Fruit fly (Drosophila melanogaster) whole organism, embryonic: ENCODE data around the gene CG14410.

ENCODE experiments used
- ATbp ChIP-seq: fragments of 200-800 bp; sonication (Bioruptor generic); optimal IDR thresholded peaks from 2 replicates; lab custom pipeline; 2017; ENCODE audit warnings: missing biosample characterization, mild to moderate bottlenecking, missing genetic modification characterization, missing genetic modification reagents
- CG10147 ChIP-seq: fragments of 200-800 bp; sonication (Bioruptor generic); optimal IDR thresholded peaks from 2 replicates; lab custom pipeline; 2019; ENCODE audit warnings: missing biosample characterization, mild to moderate bottlenecking, missing genetic modification characterization, moderate library complexity
- CG11560 ChIP-seq: fragments of 200-800 bp; sonication (Bioruptor generic); IDR thresholded peaks from 3 replicates; pipeline ENCODE4 v1.3.6; 2022; ENCODE audit warnings: missing biosample characterization, missing genetic modification characterization
- CG13123 ChIP-seq: fragments of 200-800 bp; sonication (Bioruptor generic); optimal IDR thresholded peaks from 2 replicates; lab custom pipeline; 2016; ENCODE audit warnings: missing biosample characterization, missing genetic modification characterization
- CG13775 ChIP-seq: fragments of 200-800 bp; sonication (Bioruptor generic); optimal IDR thresholded peaks from 3 replicates; lab custom pipeline; 2017; ENCODE audit warnings: missing biosample characterization, mild to moderate bottlenecking, missing genetic modification characterization
- CG1602 ChIP-seq: fragments of 200-800 bp; sonication (Bioruptor generic); optimal IDR thresholded peaks from 3 replicates; lab custom pipeline; 2016; ENCODE audit warnings: missing biosample characterization, missing genetic modification characterization
- CG18262 ChIP-seq: fragments of 200-800 bp; optimal IDR thresholded peaks from 3 replicates; lab custom pipeline; 2019; ENCODE audit warnings: missing biosample characterization, mild to moderate bottlenecking, missing genetic modification characterization, moderate library complexity
- CG18476 ChIP-seq: fragments of 200-800 bp; sonication (Bioruptor generic); optimal IDR thresholded peaks from 2 replicates; lab custom pipeline; 2016; ENCODE audit warnings: missing biosample characterization, mild to moderate bottlenecking, missing genetic modification characterization
- CG18619 ChIP-seq: fragments of 200-800 bp; sonication (Bioruptor generic); optimal IDR thresholded peaks from 3 replicates; lab custom pipeline; 2017; ENCODE audit warnings: missing biosample characterization, mild to moderate bottlenecking, missing genetic modification characterization
- CG2116 ChIP-seq: fragments of 200-800 bp; sonication (Bioruptor generic); optimal IDR thresholded peaks from 3 replicates; lab custom pipeline; 2018; ENCODE audit warnings: missing biosample characterization, mild to moderate bottlenecking, missing genetic modification characterization
- CG2199 ChIP-seq: fragments of 200-800 bp; sonication (Bioruptor generic); IDR thresholded peaks from 3 replicates; pipeline ENCODE4 v1.3.6; 2022; ENCODE audit warnings: missing biosample characterization, missing genetic modification characterization
- CG32532 ChIP-seq: fragments of 200-800 bp; sonication (Bioruptor generic); IDR thresholded peaks from 2 replicates; pipeline ENCODE4 v1.3.6; 2022; ENCODE audit warnings: missing biosample characterization, missing genetic modification characterization
- CG5245 ChIP-seq: fragments of 200-800 bp; sonication (Bioruptor generic); optimal IDR thresholded peaks from 3 replicates; lab custom pipeline; 2016; ENCODE audit warnings: missing biosample characterization, missing genetic modification characterization
- CG6813 ChIP-seq: fragments of 200-800 bp; sonication (Bioruptor generic); optimal IDR thresholded peaks from 2 replicates; lab custom pipeline; 2017; ENCODE audit warnings: missing biosample characterization, missing genetic modification characterization, mild to moderate bottlenecking, moderate library complexity, missing genetic modification reagents
- CG6854 ChIP-seq: fragments of 200-800 bp; sonication (Bioruptor generic); optimal IDR thresholded peaks from 3 replicates; lab custom pipeline; 2017; ENCODE audit warnings: missing biosample characterization, mild to moderate bottlenecking, missing genetic modification characterization
- CG8944 ChIP-seq: fragments of 200-800 bp; sonication (Bioruptor generic); optimal IDR thresholded peaks from 3 replicates; lab custom pipeline; 2016; ENCODE audit warnings: missing biosample characterization, missing genetic modification characterization
- CG9609 ChIP-seq: fragments of 200-800 bp; sonication (Bioruptor generic); optimal IDR thresholded peaks from 3 replicates; lab custom pipeline; 2016; ENCODE audit warnings: missing biosample characterization, missing genetic modification characterization
- D19B ChIP-seq: fragments of 200-800 bp; sonication (Bioruptor generic); optimal IDR thresholded peaks from 2 replicates; lab custom pipeline; 2017; ENCODE audit warnings: missing biosample characterization, mild to moderate bottlenecking, missing genetic modification characterization
- Dll ChIP-seq: fragments of 200-800 bp; sonication (Bioruptor generic); IDR thresholded peaks from 4 replicates; pipeline ENCODE4 v1.3.6; 2022; ENCODE audit warnings: missing biosample characterization, missing genetic modification characterization; ENCODE audit not compliant: partially characterized antibody
- E2f2 ChIP-seq: fragments of 200-800 bp; sonication (Bioruptor generic); IDR thresholded peaks from 2 replicates; pipeline ENCODE4 v1.3.6; 2022; ENCODE audit warnings: missing biosample characterization, missing genetic modification characterization
- Gug ChIP-seq: fragments of 200-800 bp; sonication (Bioruptor generic); IDR thresholded peaks from 4 replicates; pipeline ENCODE4 v1.3.6; 2022; ENCODE audit warnings: missing biosample characterization, missing genetic modification characterization
- HmgD ChIP-seq: fragments of 200-800 bp; sonication (Bioruptor generic); optimal IDR thresholded peaks from 3 replicates; lab custom pipeline; 2016; ENCODE audit warnings: missing biosample characterization, missing genetic modification characterization
- Hmx ChIP-seq: fragments of 200-800 bp; sonication (Bioruptor generic); optimal IDR thresholded peaks from 2 replicates; lab custom pipeline; 2016; ENCODE audit warnings: missing biosample characterization, missing genetic modification characterization
- Lhr ChIP-seq: fragments of 200-800 bp; sonication (Bioruptor generic); optimal IDR thresholded peaks from 3 replicates; lab custom pipeline; 2017; ENCODE audit warnings: mild to moderate bottlenecking, missing biosample characterization, missing genetic modification reagents, missing genetic modification characterization
- Max ChIP-seq: fragments of 200-800 bp; sonication (Bioruptor generic); optimal IDR thresholded peaks from 2 replicates; lab custom pipeline; 2016; ENCODE audit warnings: missing biosample characterization, mild to moderate bottlenecking, missing genetic modification characterization
- Mrtf ChIP-seq: fragments of 200-800 bp; sonication (Bioruptor generic); IDR thresholded peaks from 3 replicates; pipeline ENCODE4 v1.3.6; 2022; ENCODE audit warnings: missing biosample characterization, missing genetic modification characterization
- Myb ChIP-seq: fragments of 200-800 bp; sonication (Bioruptor generic); optimal IDR thresholded peaks from 2 replicates; lab custom pipeline; 2016; ENCODE audit warnings: missing biosample characterization, missing genetic modification characterization
- Opbp ChIP-seq: fragments of 200-800 bp; sonication (Bioruptor generic); IDR thresholded peaks from 3 replicates; pipeline ENCODE4 v1.3.6; 2022; ENCODE audit warnings: missing biosample characterization, missing genetic modification characterization; ENCODE audit not compliant: partially characterized antibody
- Ravus ChIP-seq: fragments of 200-800 bp; sonication (Bioruptor generic); IDR thresholded peaks from 2 replicates; pipeline ENCODE4 v1.3.6; 2022; ENCODE audit warnings: missing biosample characterization, missing genetic modification characterization
- ap ChIP-seq: fragments of 200-800 bp; sonication (Bioruptor generic); IDR thresholded peaks from 2 replicates; pipeline ENCODE4 v1.3.6; 2022; ENCODE audit warnings: missing biosample characterization, missing genetic modification characterization
- ase ChIP-seq: fragments of 200-800 bp; sonication (Bioruptor generic); IDR thresholded peaks from 3 replicates; pipeline ENCODE4 v1.3.6; 2022; ENCODE audit warnings: missing biosample characterization, missing genetic modification characterization
- bigmax ChIP-seq: fragments of 200-800 bp; sonication (Bioruptor generic); optimal IDR thresholded peaks from 2 replicates; lab custom pipeline; 2018; ENCODE audit warnings: missing biosample characterization, mild to moderate bottlenecking, missing genetic modification characterization
- fu2 ChIP-seq: fragments of 200-800 bp; sonication (Bioruptor generic); optimal IDR thresholded peaks from 2 replicates; lab custom pipeline; 2016; ENCODE audit warnings: missing biosample characterization, missing genetic modification characterization
- gcm ChIP-seq: fragments of 200-800 bp; sonication (Bioruptor generic); optimal IDR thresholded peaks from 2 replicates; lab custom pipeline; 2019; ENCODE audit warnings: missing biosample characterization, mild to moderate bottlenecking, missing genetic modification characterization, moderate library complexity
- ham ChIP-seq: fragments of 200-800 bp; sonication (Bioruptor generic); IDR thresholded peaks from 2 replicates; pipeline ENCODE4 v1.3.6; 2022; ENCODE audit warnings: missing biosample characterization, missing genetic modification characterization
- kni ChIP-seq: fragments of 200-800 bp; sonication (Bioruptor generic); optimal IDR thresholded peaks from 3 replicates; lab custom pipeline; 2017; ENCODE audit warnings: mild to moderate bottlenecking, missing biosample characterization, missing genetic modification reagents, missing genetic modification characterization
- nau ChIP-seq: fragments of 200-800 bp; sonication (Bioruptor generic); optimal IDR thresholded peaks from 3 replicates; lab custom pipeline; 2017; ENCODE audit warnings: missing biosample characterization, mild to moderate bottlenecking, missing genetic modification characterization, missing genetic modification reagents
- oc ChIP-seq: fragments of 200-800 bp; sonication (Bioruptor generic); optimal IDR thresholded peaks from 2 replicates; lab custom pipeline; 2018; ENCODE audit warnings: missing biosample characterization, mild to moderate bottlenecking, missing genetic modification characterization, moderate library complexity
- pan ChIP-seq, 4 experiments: fragments of >200 bp in 3 of 4; fragments of 200-800 bp in 1 of 4; sonication (Bioruptor generic) in 1 of 4; optimal IDR thresholded peaks in 3 of 4; IDR thresholded peaks in 1 of 4; 2 replicates each; pipeline versions ENCODE4 v1.3.6 to Lab custom; 2017 to 2022; ENCODE audit warnings: missing biosample characterization in 2 of 4, missing genetic modification characterization in 2 of 4, mixed read lengths in 1 of 4
- ro ChIP-seq: fragments of 200-800 bp; sonication (Bioruptor generic); IDR thresholded peaks from 2 replicates; pipeline ENCODE4 v1.3.6; 2022; ENCODE audit warnings: missing biosample characterization, missing genetic modification characterization
- run ChIP-seq: fragments of 200-800 bp; sonication (Bioruptor generic); optimal IDR thresholded peaks from 3 replicates; lab custom pipeline; 2018; ENCODE audit warnings: missing biosample characterization, mild to moderate bottlenecking, missing genetic modification characterization
- salm ChIP-seq: fragments of 200-800 bp; sonication (Bioruptor generic); optimal IDR thresholded peaks from 2 replicates; lab custom pipeline; 2018; ENCODE audit warnings: missing biosample characterization, mild to moderate bottlenecking, missing genetic modification characterization
- scrt ChIP-seq: fragments of 200-800 bp; sonication (Bioruptor generic); optimal IDR thresholded peaks from 2 replicates; lab custom pipeline; 2018; ENCODE audit warnings: missing biosample characterization, mild to moderate bottlenecking, missing genetic modification characterization, moderate library complexity
- shn ChIP-seq: fragments of 200-800 bp; sonication (Bioruptor generic); optimal IDR thresholded peaks from 3 replicates; lab custom pipeline; 2016; ENCODE audit warnings: missing biosample characterization, missing genetic modification characterization
- slou ChIP-seq: fragments of 200-800 bp; sonication (Bioruptor generic); optimal IDR thresholded peaks from 3 replicates; lab custom pipeline; 2016; ENCODE audit warnings: missing biosample characterization, missing genetic modification characterization
- sna ChIP-seq: fragments of 200-800 bp; sonication (Bioruptor generic); IDR thresholded peaks from 2 replicates; pipeline ENCODE4 v1.3.6; 2022; ENCODE audit warnings: missing biosample characterization, missing genetic modification characterization; ENCODE audit not compliant: partially characterized antibody
- stc ChIP-seq: fragments of 200-800 bp; sonication (Bioruptor generic); IDR thresholded peaks from 2 replicates; pipeline ENCODE4 v1.3.6; 2022; ENCODE audit warnings: missing biosample characterization, missing genetic modification characterization
- tll ChIP-seq, 2 experiments: fragments of 200-800 bp in 1 of 2; fragments of >200 bp in 1 of 2; sonication (Bioruptor generic) in 1 of 2; optimal IDR thresholded peaks; 2 replicates each; lab custom pipeline; 2017 to 2019; ENCODE audit warnings: missing biosample characterization in 2 of 2, missing genetic modification characterization in 2 of 2, mild to moderate bottlenecking in 1 of 2, moderate library complexity in 1 of 2
- wor ChIP-seq: fragments of 200-800 bp; sonication (Bioruptor generic); IDR thresholded peaks from 2 replicates; pipeline ENCODE4 v1.3.6; 2022; ENCODE audit warnings: missing biosample characterization, missing genetic modification characterization

Gene CG14410

dm6 chrX:14882536-14883118, 46.1 kb downstream of the CG14410 start, which contains the start of the genes CG45064 and CG45065 (continued):
- TF ChIP-seq salm (tag; lab: Kevin White, UChicago), result peak; percentile 79
- TF ChIP-seq bigmax (GFP tag; lab: Kevin White, UChicago), result no peak
- TF ChIP-seq CG8944 (GFP tag; lab: Kevin White, UChicago), result peak; percentile 73
- TF ChIP-seq slou (GFP tag; lab: Kevin White, UChicago), result peak; percentile 11
- TF ChIP-seq tll (GFP tag; optimal IDR thresholded peaks at IDR 0.05; lab: Kevin White, UChicago), result no peak
- peak; percentile 93 for TF ChIP-seq ATbp
- TF ChIP-seq CG13123, result peak; percentile 56
- TF ChIP-seq sna (GFP tag; lab: Robert Waterston, UW), result no peak
- TF ChIP-seq Hmx (GFP tag; lab: Kevin White, UChicago), result peak; percentile 57
- TF ChIP-seq CG10147, result peak; percentile 79
- peak; percentile 55; the same call in 2 of the 3 replicates for TF ChIP-seq CG11560 (tag; lab: Robert Waterston, UW)
- peak; percentile 67 for TF ChIP-seq CG18476
- TF ChIP-seq gcm (GFP tag; lab: Kevin White, UChicago), result peak; percentile 84
- TF ChIP-seq scrt (GFP tag; lab: Kevin White, UChicago), result peak; percentile 69
- peak; percentile 55 for TF ChIP-seq shn
- peak; percentile 84 for TF ChIP-seq run (tag; lab: Kevin White, UChicago)
- peak; percentile 63 for TF ChIP-seq Myb (GFP tag; lab: Kevin White, UChicago)
- TF ChIP-seq CG5245 (GFP tag; lab: Kevin White, UChicago), result peak; percentile 81
- no peak; the same call in 1 of the 2 replicates for TF ChIP-seq Ravus (GFP tag; lab: Robert Waterston, UW)
- no peak for TF ChIP-seq HmgD (GFP tag; lab: Kevin White, UChicago)
- TF ChIP-seq ase (GFP tag; lab: Robert Waterston, UW), result peak; percentile 76
- TF ChIP-seq ham (GFP tag; lab: Robert Waterston, UW), result no peak
- peak; percentile 74 for TF ChIP-seq kni
- TF ChIP-seq pan (optimal IDR thresholded peaks at IDR 0.05; lab: Kevin White, UChicago), result no peak
- TF ChIP-seq pan (GFP tag; optimal IDR thresholded peaks at IDR 0.05 in 1 of 2, IDR thresholded peaks at IDR 0.05 in 1 of 2), result peak in 1 of 2 experiments; percentile 79
- TF ChIP-seq Dll (GFP tag; lab: Robert Waterston, UW), result no peak
- TF ChIP-seq fu2, result peak; percentile 67
- TF ChIP-seq CG1602 (GFP tag; lab: Kevin White, UChicago), result peak; percentile 71
- TF ChIP-seq CG6813 (GFP tag; lab: Kevin White, UChicago), result peak; percentile 71
- peak; percentile 87 for TF ChIP-seq CG18262 (tag; lab: Kevin White, UChicago)
- peak; percentile 45; the same call in 1 of the 2 replicates for TF ChIP-seq E2f2 (GFP tag; lab: Robert Waterston, UW)
- TF ChIP-seq CG2116 (GFP tag; lab: Kevin White, UChicago), result peak; percentile 12
- TF ChIP-seq ap (GFP tag; lab: Robert Waterston, UW), result peak; percentile 90
- peak; percentile 92; the same call in 2 of the 3 replicates for TF ChIP-seq CG2199 (GFP tag; lab: Robert Waterston, UW)
- TF ChIP-seq CG32532 (GFP tag; lab: Robert Waterston, UW), result peak; percentile 56
- peak; percentile 11 for TF ChIP-seq D19B (GFP tag; lab: Kevin White, UChicago)
- TF ChIP-seq Lhr (GFP tag; lab: Kevin White, UChicago), result peak; percentile 76
- TF ChIP-seq wor (GFP tag; lab: Robert Waterston, UW), result peak; percentile 86
- peak; percentile 74 for TF ChIP-seq CG18619 (GFP tag; lab: Kevin White, UChicago)
- peak; percentile 52 for TF ChIP-seq Max (GFP tag; lab: Kevin White, UChicago)
- TF ChIP-seq CG9609, result peak; percentile 79
- TF ChIP-seq Mrtf, result peak; percentile 69; the same call in 2 of the 3 replicates
- peak; percentile 75 for TF ChIP-seq nau
- peak; percentile 67 for TF ChIP-seq ro (GFP tag; lab: Robert Waterston, UW)
- peak; percentile 92 for TF ChIP-seq oc (tag; lab: Kevin White, UChicago)
- TF ChIP-seq Opbp (GFP tag; lab: Robert Waterston, UW), result no peak
- peak; percentile 57 for TF ChIP-seq CG13775
- peak; percentile 90 for TF ChIP-seq stc
- peak; percentile 65; the same call in 2 of the 4 replicates for TF ChIP-seq Gug (GFP tag; lab: Robert Waterston, UW)
- peak; percentile 73 for TF ChIP-seq CG6854 (GFP tag; lab: Kevin White, UChicago)
